Worm (Caenorhabditis elegans) whole organism, L2 larva: ENCODE results near the gene C05B5.16.

Experiments
- C34F6.9 ChIP-seq: fragments of 150-350 bp; optimal IDR thresholded peaks from 2 replicates; lab custom pipeline; 2014; ENCODE audit warnings: missing biosample characterization, missing genetic modification characterization
- F13H6.1 ChIP-seq: sonication (generic microtip); optimal IDR thresholded peaks from 2 replicates; lab custom pipeline; 2016; ENCODE audit warnings: missing genetic modification characterization, missing compliant biosample characterization
- R02D3.7 ChIP-seq: fragments of 150-350 bp; optimal IDR thresholded peaks from 2 replicates; lab custom pipeline; 2014; ENCODE audit warnings: missing biosample characterization, missing genetic modification characterization
- Y55F3AM.14 ChIP-seq: fragments of 200-800 bp; sonication (Bioruptor generic); optimal IDR thresholded peaks from 2 replicates; lab custom pipeline; 2018; ENCODE audit warnings: mild to moderate bottlenecking, missing genetic modification characterization, missing compliant biosample characterization
- alr-1 ChIP-seq: fragments of 150-350 bp; optimal IDR thresholded peaks from 2 replicates; lab custom pipeline; 2014; ENCODE audit warnings: missing biosample characterization, missing genetic modification characterization
- aly-2 ChIP-seq: fragments of 150-350 bp; optimal IDR thresholded peaks from 2 replicates; lab custom pipeline; 2014; ENCODE audit warnings: missing biosample characterization, missing genetic modification characterization
- ceh-16 ChIP-seq: fragments of 150-350 bp; optimal IDR thresholded peaks from 2 replicates; lab custom pipeline; 2014; ENCODE audit warnings: missing biosample characterization, missing genetic modification characterization
- ceh-82 ChIP-seq: fragments of 150-350 bp; optimal IDR thresholded peaks from 2 replicates; lab custom pipeline; 2014; ENCODE audit warnings: missing biosample characterization, missing genetic modification characterization
- crh-2 ChIP-seq: sonication (generic microtip); optimal IDR thresholded peaks from 2 replicates; lab custom pipeline; 2017; ENCODE audit warnings: missing biosample characterization, missing genetic modification characterization
- dmd-4 ChIP-seq: sonication (generic microtip); optimal IDR thresholded peaks from 2 replicates; lab custom pipeline; 2017; ENCODE audit warnings: missing biosample characterization, missing genetic modification characterization
- egl-27 ChIP-seq: sonication (generic microtip); optimal IDR thresholded peaks from 3 replicates; lab custom pipeline; 2017; ENCODE audit warnings: missing biosample characterization, missing genetic modification reagents, missing genetic modification characterization
- elt-1 ChIP-seq: fragments of 150-350 bp; optimal IDR thresholded peaks from 2 replicates; lab custom pipeline; 2014; ENCODE audit warnings: missing biosample characterization, missing genetic modification characterization
- elt-3 ChIP-seq: sonication (generic microtip); optimal IDR thresholded peaks from 2 replicates; lab custom pipeline; 2017; ENCODE audit warnings: missing biosample characterization, missing genetic modification characterization
- fos-1 ChIP-seq: fragments of 150-350 bp; optimal IDR thresholded peaks from 2 replicates; lab custom pipeline; 2014; ENCODE audit warnings: missing biosample characterization, missing genetic modification characterization
- gmeb-1 ChIP-seq: fragments of 150-350 bp; optimal IDR thresholded peaks from 2 replicates; lab custom pipeline; 2014; ENCODE audit warnings: missing biosample characterization, missing genetic modification characterization
- lin-11 ChIP-seq: fragments of 150-350 bp; sonication (generic microtip); optimal IDR thresholded peaks from 2 replicates; lab custom pipeline; 2014; ENCODE audit warnings: missing biosample characterization, missing genetic modification characterization, inconsistent platforms, mixed read lengths
- lin-39 ChIP-seq: fragments of 150-350 bp; optimal IDR thresholded peaks from 2 replicates; lab custom pipeline; 2014; ENCODE audit warnings: missing biosample characterization, missing genetic modification reagents, missing genetic modification characterization
- lsy-2 ChIP-seq, 2 experiments: fragments of 150-350 bp in 1 of 2; sonication (generic microtip) in 1 of 2; optimal IDR thresholded peaks; 2 replicates each; lab custom pipeline; 2014 to 2017; ENCODE audit warnings: missing biosample characterization in 2 of 2, missing genetic modification characterization in 2 of 2
- mab-5 ChIP-seq: fragments of 150-350 bp; optimal IDR thresholded peaks from 2 replicates; lab custom pipeline; 2014; ENCODE audit warnings: missing biosample characterization, missing genetic modification characterization
- mdl-1 ChIP-seq, 2 experiments: fragments of 150-350 bp in 1 of 2; sonication (generic microtip) in 1 of 2; optimal IDR thresholded peaks; 2 replicates each; lab custom pipeline; 2017; ENCODE audit warnings: missing biosample characterization in 2 of 2, missing genetic modification characterization in 2 of 2
- nhr-11 ChIP-seq: fragments of 150-350 bp; optimal IDR thresholded peaks from 2 replicates; lab custom pipeline; 2014; ENCODE audit warnings: missing biosample characterization, missing genetic modification characterization
- nhr-129 ChIP-seq: fragments of 150-350 bp; optimal IDR thresholded peaks from 2 replicates; lab custom pipeline; 2014; ENCODE audit warnings: missing biosample characterization, missing genetic modification characterization
- nhr-23 ChIP-seq: fragments of 150-350 bp; optimal IDR thresholded peaks from 2 replicates; lab custom pipeline; 2014; ENCODE audit warnings: missing biosample characterization, missing genetic modification reagents, missing genetic modification characterization
- nhr-237 ChIP-seq: fragments of 150-350 bp; optimal IDR thresholded peaks from 2 replicates; lab custom pipeline; 2014; ENCODE audit warnings: missing biosample characterization, missing genetic modification characterization
- nhr-25 ChIP-seq: fragments of 150-350 bp; sonication (generic microtip); optimal IDR thresholded peaks from 3 replicates; lab custom pipeline; 2014; ENCODE audit warnings: missing biosample characterization, missing genetic modification characterization
- nhr-6 ChIP-seq: fragments of 150-350 bp; optimal IDR thresholded peaks from 2 replicates; lab custom pipeline; 2014; ENCODE audit warnings: missing biosample characterization, missing genetic modification characterization
- peb-1 ChIP-seq: fragments of 150-350 bp; optimal IDR thresholded peaks from 2 replicates; lab custom pipeline; 2014; ENCODE audit warnings: missing biosample characterization, missing genetic modification characterization
- sem-4 ChIP-seq: fragments of 150-350 bp; optimal IDR thresholded peaks from 2 replicates; lab custom pipeline; 2014; ENCODE audit warnings: missing biosample characterization, missing genetic modification reagents, missing genetic modification characterization
- skn-1 ChIP-seq: sonication (generic microtip); optimal IDR thresholded peaks from 2 replicates; lab custom pipeline; 2017; ENCODE audit warnings: missing biosample characterization, missing genetic modification characterization
- sma-3 ChIP-seq: sonication (generic microtip); optimal IDR thresholded peaks from 2 replicates; lab custom pipeline; 2016; ENCODE audit warnings: missing genetic modification reagents, missing genetic modification characterization, missing compliant biosample characterization
- snpc-4 ChIP-seq: fragments of 150-350 bp; optimal IDR thresholded peaks from 2 replicates; lab custom pipeline; 2014; ENCODE audit warnings: missing biosample characterization, missing genetic modification characterization
- unc-39 ChIP-seq: fragments of 150-350 bp; optimal IDR thresholded peaks from 2 replicates; lab custom pipeline; 2014; ENCODE audit warnings: missing biosample characterization, missing genetic modification characterization
- unc-55 ChIP-seq: fragments of 150-350 bp; sonication (generic microtip); optimal IDR thresholded peaks from 3 replicates; lab custom pipeline; 2014; ENCODE audit warnings: missing biosample characterization, missing genetic modification reagents, missing genetic modification characterization
- zag-1 ChIP-seq: fragments of 150-350 bp; optimal IDR thresholded peaks from 2 replicates; lab custom pipeline; 2014; ENCODE audit warnings: missing biosample characterization, missing genetic modification characterization
- ztf-4 ChIP-seq: fragments of 150-350 bp; optimal IDR thresholded peaks from 2 replicates; lab custom pipeline; 2014; ENCODE audit warnings: missing biosample characterization, missing genetic modification characterization

C05B5.16 gene

DNA sequence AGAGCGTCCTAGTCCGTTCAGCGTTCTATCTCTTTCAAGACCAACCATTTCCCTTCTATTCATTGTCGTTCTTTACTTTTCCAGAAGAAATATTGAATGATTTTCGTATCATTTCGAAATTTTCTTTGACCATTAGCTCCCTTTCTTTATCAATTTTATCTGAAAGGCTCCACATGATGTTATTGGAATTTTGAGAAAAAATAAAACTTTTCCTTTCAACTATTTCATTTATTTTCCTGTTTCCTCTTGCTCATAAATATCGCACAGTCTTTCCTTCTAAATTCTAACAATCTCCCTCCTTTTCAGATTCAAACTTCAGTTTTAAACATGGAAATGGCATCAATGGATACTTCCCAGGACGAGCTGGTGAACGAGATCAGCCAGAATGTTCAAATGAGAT is 45.3 kb downstream of the C05B5.16 start, which contains the start of gene T16G12.4:
TSS of gene T16G12.4 (plus strand) at position 301 of the 400 bp plus-strand sequence.
- TF ChIP-seq alr-1 (tag; lab: Kevin White, UChicago) (no peak), nhr-129 (tag; lab: Kevin White, UChicago) (no peak), snpc-4 (tag; lab: Kevin White, UChicago) (no peak), skn-1 (no peak), mdl-1 (tag; optimal IDR thresholded peaks at IDR 0.05; lab: Kevin White, UChicago) (no peak), ceh-82 (no peak), sma-3 (GFP tag; lab: Kevin White, UChicago) (no peak), elt-3 (no peak), zag-1 (no peak), elt-1 (tag; lab: Kevin White, UChicago) (no peak)

DNA sequence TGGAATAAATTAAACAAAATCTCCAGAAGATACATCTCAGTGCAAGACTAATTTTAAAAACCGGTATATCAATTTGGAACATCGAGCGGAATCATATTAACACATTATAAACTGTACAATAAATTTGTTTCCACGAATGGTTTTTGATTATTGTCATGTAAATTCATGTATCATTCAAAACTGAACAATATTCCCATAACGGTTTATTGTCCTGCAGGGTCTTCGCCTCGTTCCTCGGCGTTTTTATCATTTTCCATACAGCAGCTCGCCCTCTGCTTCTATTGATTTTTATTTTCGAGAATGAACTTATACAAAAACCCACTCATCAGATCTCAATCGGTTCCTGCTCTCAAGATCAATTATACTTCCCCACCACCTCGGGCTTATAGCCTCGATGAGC is 46.8 kb downstream of the C05B5.16 start, which contains the start of gene T16G12.8:
TSS of gene T16G12.8 (plus strand) at position 301 of the 400 bp plus-strand sequence.
- no peak for TF ChIP-seq mab-5
- TF ChIP-seq nhr-6 = no peak
- no peak for TF ChIP-seq dmd-4
- TF ChIP-seq snpc-4 (tag; lab: Kevin White, UChicago) = no peak
- no peak for TF ChIP-seq nhr-11 (tag; lab: Kevin White, UChicago)
- no peak for TF ChIP-seq crh-2 (tag; lab: Kevin White, UChicago)
- no peak for TF ChIP-seq ceh-16 (tag; lab: Kevin White, UChicago)
- no peak for TF ChIP-seq sem-4 (tag; lab: Kevin White, UChicago)
- no peak for TF ChIP-seq peb-1 (tag; lab: Kevin White, UChicago)
- no peak for TF ChIP-seq Y55F3AM.14 (GFP tag; lab: Kevin White, UChicago)
- TF ChIP-seq lsy-2 (tag; optimal IDR thresholded peaks at IDR 0.05; lab: Kevin White, UChicago) = no peak
- TF ChIP-seq unc-55 = no peak
- no peak for TF ChIP-seq skn-1
- TF ChIP-seq nhr-23 (tag; lab: Kevin White, UChicago) = no peak
- no peak for TF ChIP-seq gmeb-1 (tag; lab: Kevin White, UChicago)
- no peak for TF ChIP-seq nhr-25 (tag; lab: Kevin White, UChicago)
- no peak for TF ChIP-seq R02D3.7 (tag; lab: Kevin White, UChicago)
- TF ChIP-seq egl-27 (tag; lab: Kevin White, UChicago) = no peak
- TF ChIP-seq alr-1 (tag; lab: Kevin White, UChicago) = no peak

DNA sequence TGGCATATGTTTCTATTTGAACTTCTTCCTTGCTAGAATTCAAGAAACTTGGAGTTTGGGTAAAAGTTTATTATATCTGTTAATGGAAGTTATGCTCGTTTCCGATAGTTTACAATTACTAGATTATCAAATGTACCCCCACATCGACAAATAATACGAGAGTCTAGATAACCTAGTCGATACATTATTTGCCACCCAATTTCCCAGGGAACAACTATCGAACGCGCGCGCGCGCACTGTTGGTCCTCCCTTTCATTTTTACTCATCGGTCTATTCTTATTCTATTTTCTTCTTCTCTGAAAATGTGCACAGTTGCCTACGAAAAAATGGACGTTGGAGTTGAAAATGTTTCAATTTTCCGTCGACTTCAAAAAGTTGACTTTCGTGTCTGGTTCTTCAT is 48.3 kb downstream of the C05B5.16 start, which contains the start of gene T16G12.13:
TSS of gene T16G12.13 (plus strand) at position 293 of the 400 bp plus-strand sequence.
- TF ChIP-seq R02D3.7 (tag; lab: Kevin White, UChicago) (no peak), ztf-4 (no peak), unc-39 (tag; lab: Kevin White, UChicago) (no peak), aly-2 (no peak), crh-2 (tag; lab: Kevin White, UChicago) (no peak), lin-11 (tag; lab: Kevin White, UChicago) (no peak), egl-27 (tag; lab: Kevin White, UChicago) (no peak), nhr-237 (tag; lab: Kevin White, UChicago) (no peak), unc-55 (no peak), sma-3 (GFP tag; lab: Kevin White, UChicago) (no peak), C34F6.9 (tag; lab: Kevin White, UChicago) (no peak), F13H6.1 (no peak), peb-1 (tag; lab: Kevin White, UChicago) (no peak), snpc-4 (tag; lab: Kevin White, UChicago) (no peak), fos-1 (tag; lab: Kevin White, UChicago) (no peak), lin-39 (tag; lab: Kevin White, UChicago) (no peak)
